Fruit fly (Drosophila melanogaster): Measurements from ENCODE around the gene noc.

The noc gene

DNA sequence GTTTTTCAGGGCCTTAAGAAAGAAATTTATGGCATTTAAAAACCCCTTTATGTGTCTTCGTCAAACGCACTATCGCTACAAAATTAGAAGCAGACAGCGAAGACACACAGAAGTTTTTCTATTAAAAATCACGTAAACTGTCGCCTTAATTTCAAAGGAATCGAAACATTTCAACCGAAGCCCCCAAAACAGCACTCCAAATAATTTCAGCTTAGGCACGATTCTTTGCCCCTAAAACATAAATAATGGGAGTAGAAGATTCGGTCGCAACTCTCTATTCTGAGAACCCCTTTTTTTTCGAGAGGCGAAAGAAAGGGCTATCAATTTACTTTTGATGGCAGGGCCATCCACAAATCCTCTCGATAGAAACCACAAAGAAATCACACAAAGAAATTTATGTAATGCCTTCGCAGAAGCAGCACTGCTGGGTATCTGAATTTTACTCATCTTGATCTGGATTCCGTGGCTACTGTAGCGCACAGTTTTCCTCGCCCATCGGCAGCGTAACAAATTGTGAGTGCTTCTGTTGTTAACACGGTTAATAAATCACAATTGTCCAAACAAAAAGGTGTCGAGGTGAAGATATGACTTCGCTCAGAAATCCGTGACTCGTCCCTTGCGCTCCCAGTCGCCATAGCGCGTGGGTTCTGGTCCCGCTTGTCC, 40.6 kb upstream of the noc start (continued):
- TF ChIP-seq MTF-1 (GFP tag; optimal IDR thresholded peaks at IDR 0.05; ENCODE audit: borderline replicate concordance) = no peak
- TF ChIP-seq Pdp1 (GFP tag; optimal IDR thresholded peaks at IDR 0.05) = peak in 1 of 2 experiments; percentile 21
- no peak for TF ChIP-seq CG6791 (GFP tag; IDR thresholded peaks at IDR 0.05; ENCODE audit: partially characterized antibody)
- TF ChIP-seq HLHmδ (GFP tag; optimal IDR thresholded peaks at IDR 0.05) = no peak
- TF ChIP-seq Side (GFP tag; optimal IDR thresholded peaks at IDR 0.05) = no peak
- no peak for TF ChIP-seq CG1602 (GFP tag; optimal IDR thresholded peaks at IDR 0.05)
- TF ChIP-seq nom (GFP tag; optimal IDR thresholded peaks at IDR 0.05) = no peak
- TF ChIP-seq H2.0 (GFP tag; IDR thresholded peaks at IDR 0.05) = no peak
- TF ChIP-seq sens (GFP tag) = peak; percentile 18

DNA sequence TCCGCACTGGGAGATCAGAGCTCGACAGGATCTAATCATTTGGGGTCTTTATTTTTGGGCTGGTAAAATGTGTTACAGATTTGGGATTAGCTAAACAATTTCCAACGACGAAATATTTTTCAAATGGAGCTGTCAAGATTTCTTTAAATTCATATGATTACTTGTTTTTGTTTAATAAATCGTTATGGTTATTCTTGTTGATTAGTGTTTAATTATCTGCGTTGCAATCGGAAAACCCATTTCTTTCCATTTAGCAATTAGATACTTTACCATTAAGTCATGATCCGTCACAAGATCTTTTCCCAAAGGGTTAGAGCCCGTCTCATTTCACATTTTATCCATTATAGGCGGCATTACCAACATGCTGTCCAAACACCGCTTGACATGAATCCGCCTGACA, 39.8 kb upstream of the noc start, which contains the start of gene CG15283:
TSS of gene CG15283 (minus strand) at position 101 of the 400 bp plus-strand sequence.
- no peak for TF ChIP-seq dati (GFP tag; IDR thresholded peaks at IDR 0.05)
- no peak for TF ChIP-seq ranshi (GFP tag; IDR thresholded peaks at IDR 0.05)
- TF ChIP-seq CG10274 (GFP tag; optimal IDR thresholded peaks at IDR 0.05) = no peak
- no peak for TF ChIP-seq caup (GFP tag; optimal IDR thresholded peaks at IDR 0.05; ENCODE audit: severe bottlenecking)
- TF ChIP-seq CG6683 (GFP tag; optimal IDR thresholded peaks at IDR 0.05) = no peak
- no peak for TF ChIP-seq CG33213 (GFP tag; optimal IDR thresholded peaks at IDR 0.05)
- TF ChIP-seq Doc2 (GFP tag; IDR thresholded peaks at IDR 0.05) = no peak
- no peak for TF ChIP-seq Sox100B (GFP tag; optimal IDR thresholded peaks at IDR 0.05)
- TF ChIP-seq CG8924 (tag; optimal IDR thresholded peaks at IDR 0.05) = no peak
- TF ChIP-seq seq (GFP tag; IDR thresholded peaks at IDR 0.05) = no peak
- TF ChIP-seq gro (GFP tag; optimal IDR thresholded peaks at IDR 0.05) = no peak
- TF ChIP-seq Dp (GFP tag; optimal IDR thresholded peaks at IDR 0.05) = no peak
- TF ChIP-seq ken (GFP tag; IDR thresholded peaks at IDR 0.05) = no peak
- no peak for TF ChIP-seq dan (GFP tag; IDR thresholded peaks at IDR 0.05)
- no peak for TF ChIP-seq CG2129 (GFP tag; IDR thresholded peaks at IDR 0.05; ENCODE audit: partially characterized antibody)

DNA sequence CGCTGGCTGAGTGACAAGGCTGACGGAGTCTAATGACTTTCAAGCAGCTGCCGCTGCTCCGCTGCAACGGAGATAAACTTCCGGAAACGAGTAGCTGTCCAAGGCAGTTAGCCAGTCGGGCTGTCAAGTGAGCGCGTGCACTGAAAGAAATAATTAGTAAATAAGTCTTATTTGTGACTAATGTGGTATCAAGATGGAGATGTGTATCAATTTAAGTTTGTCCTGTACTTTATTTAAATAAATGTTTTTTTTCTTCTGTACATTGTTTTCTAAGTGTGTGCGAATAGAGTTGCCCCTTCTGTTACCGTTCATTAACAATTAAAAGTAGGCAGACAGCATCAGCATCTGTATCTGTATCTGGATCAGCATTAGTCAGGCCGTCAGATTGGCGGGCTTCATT, 39.4 kb upstream of the noc start:
- TF ChIP-seq CG11093 (GFP tag; IDR thresholded peaks at IDR 0.05) = no peak
- TF ChIP-seq Vsx1 (GFP tag; optimal IDR thresholded peaks at IDR 0.05) = no peak
- no peak for TF ChIP-seq CG16813 (GFP tag; IDR thresholded peaks at IDR 0.05; ENCODE audit: partially characterized antibody)
- TF ChIP-seq CG17829 (tag; optimal IDR thresholded peaks at IDR 0.05) = peak; percentile 23
- TF ChIP-seq CG13296 (GFP tag; optimal IDR thresholded peaks at IDR 0.05) = no peak
- TF ChIP-seq Jarid2 (GFP tag; optimal IDR thresholded peaks at IDR 0.05) = no peak
- no peak for TF ChIP-seq CG18764 (GFP tag; optimal IDR thresholded peaks at IDR 0.05)
- TF ChIP-seq sim (GFP tag; IDR thresholded peaks at IDR 0.05) = no peak
- peak; percentile 40 for TF ChIP-seq CG10979 (tag; optimal IDR thresholded peaks at IDR 0.05)
- no peak for TF ChIP-seq cwo (GFP tag; optimal IDR thresholded peaks at IDR 0.05)
- no peak for TF ChIP-seq CG6689 (GFP tag; IDR thresholded peaks at IDR 0.05)
- TF ChIP-seq CG2202 (tag; optimal IDR thresholded peaks at IDR 0.05) = no peak
- no peak for TF ChIP-seq CG10462 (GFP tag; optimal IDR thresholded peaks at IDR 0.05)
- TF ChIP-seq nmo (GFP tag; optimal IDR thresholded peaks at IDR 0.05) = no peak
- no peak for TF ChIP-seq ftz-f1 (GFP tag; optimal IDR thresholded peaks at IDR 0.05)
- no peak for TF ChIP-seq CG8944 (GFP tag; optimal IDR thresholded peaks at IDR 0.05)
- no peak for TF ChIP-seq tx (GFP tag; optimal IDR thresholded peaks at IDR 0.05)
- no peak for TF ChIP-seq CG43689 (GFP tag; IDR thresholded peaks at IDR 0.05)
- no peak for TF ChIP-seq Awh (GFP tag; IDR thresholded peaks at IDR 0.05)
- no peak for TF ChIP-seq repo (GFP tag; optimal IDR thresholded peaks at IDR 0.05)
- no peak for TF ChIP-seq CG31224 (GFP tag; IDR thresholded peaks at IDR 0.05)
- no peak for TF ChIP-seq Ravus (GFP tag; IDR thresholded peaks at IDR 0.05)
- TF ChIP-seq Bteb2 (GFP tag; optimal IDR thresholded peaks at IDR 0.05) = no peak
- no peak for TF ChIP-seq CG10321 (GFP tag; IDR thresholded peaks at IDR 0.05)
- no peak for TF ChIP-seq HLH3B (GFP tag; IDR thresholded peaks at IDR 0.05)

Data from whole organism, embryonic.